Worm (Caenorhabditis elegans) whole organism, young adult: Measurements from ENCODE around the gene F59B2.14.
A peak's percentile ranks its signal among the peaks of the same experiment; 100 is the strongest.

Source experiments
- B0035.1 ChIP-seq: sonication (generic microtip); optimal IDR thresholded peaks from 2 replicates; lab custom pipeline; 2016; ENCODE audit warnings: missing genetic modification characterization, mild to moderate bottlenecking, missing compliant biosample characterization, missing genotype, missing genetic modification reagents
- T07F8.4 ChIP-seq: sonication (generic microtip); optimal IDR thresholded peaks from 2 replicates; lab custom pipeline; 2016; ENCODE audit warnings: mild to moderate bottlenecking, missing genetic modification characterization, moderate library complexity, missing compliant biosample characterization
- Y56A3A.18 ChIP-seq: fragments of 200-800 bp; sonication (Bioruptor generic); IDR thresholded peaks from 2 replicates; pipeline ENCODE4 v1.3.6; 2022; ENCODE audit warnings: missing genetic modification reagents, missing genetic modification characterization, missing compliant biosample characterization
- ama-1 ChIP-seq, 3 experiments: fragments of 150-350 bp in 1 of 3; sonication (generic microtip) in 2 of 3; optimal IDR thresholded peaks; 2 replicates each; lab custom pipeline; 2014 to 2018; ENCODE audit warnings: missing biosample characterization in 2 of 3, missing genetic modification characterization in 2 of 3, missing genetic modification reagents in 2 of 3
- dpff-1 ChIP-seq: sonication (generic microtip); optimal IDR thresholded peaks from 2 replicates; lab custom pipeline; 2017; ENCODE audit warnings: mild to moderate bottlenecking, missing genetic modification characterization, missing compliant biosample characterization
- ekl-4 ChIP-seq: fragments of 200-800 bp; sonication (Bioruptor generic); IDR thresholded peaks from 2 replicates; pipeline ENCODE4 v1.3.6; 2022; ENCODE audit warnings: missing genetic modification reagents, missing genetic modification characterization, missing compliant biosample characterization
- mel-28 ChIP-seq: sonication (generic microtip); optimal IDR thresholded peaks from 2 replicates; lab custom pipeline; 2016; ENCODE audit warnings: borderline replicate concordance, mild to moderate bottlenecking, missing genetic modification characterization, missing compliant biosample characterization
- sdz-38 ChIP-seq: sonication (generic microtip); optimal IDR thresholded peaks from 2 replicates; lab custom pipeline; 2016; ENCODE audit warnings: missing genotype, missing genetic modification characterization, missing compliant biosample characterization
- tbp1 ChIP-seq: fragments of 200-800 bp; sonication (Bioruptor generic); optimal IDR thresholded peaks from 2 replicates; lab custom pipeline; 2018; ENCODE audit warnings: mild to moderate bottlenecking, missing genetic modification characterization, missing compliant biosample characterization
- unc-130 ChIP-seq: sonication (generic microtip); optimal IDR thresholded peaks from 2 replicates; lab custom pipeline; 2016; ENCODE audit warnings: missing genetic modification reagents, missing genetic modification characterization, missing compliant biosample characterization
- unc-62 ChIP-seq: fragments of 150-350 bp; optimal IDR thresholded peaks from 2 replicates; lab custom pipeline; 2014; ENCODE audit warnings: missing biosample characterization, missing genetic modification reagents, missing genetic modification characterization
- ztf-3 ChIP-seq: fragments of 200-800 bp; sonication (Bioruptor generic); optimal IDR thresholded peaks from 2 replicates; lab custom pipeline; 2018; ENCODE audit warnings: mild to moderate bottlenecking, missing genetic modification characterization, missing compliant biosample characterization

DNA sequence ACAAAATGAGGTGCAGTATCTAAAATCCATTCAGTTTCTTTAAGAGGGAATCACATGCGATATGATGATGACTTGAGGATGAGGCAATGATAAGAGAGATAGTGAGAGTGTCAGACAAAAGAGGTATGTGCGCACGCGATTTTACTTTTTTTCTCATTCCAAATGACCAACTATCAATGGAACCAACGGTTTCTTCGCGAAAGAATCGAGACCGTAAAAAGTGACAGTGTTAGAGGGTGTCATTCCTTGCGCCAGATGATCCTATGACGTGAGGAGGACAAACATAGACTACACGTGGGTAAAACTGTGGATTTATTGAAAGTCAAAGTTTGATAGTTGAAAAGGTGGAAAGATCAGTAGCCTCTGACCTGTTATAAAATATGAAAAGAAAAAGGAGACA, 38.6 kb downstream of the F59B2.14 start:
- no peak for TF ChIP-seq unc-130 (GFP tag; lab: Kevin White, UChicago)
- TF ChIP-seq unc-62 (GFP tag; lab: Kevin White, UChicago) = no peak
- TF ChIP-seq dpff-1 (tag; lab: Kevin White, UChicago) = no peak
- TF ChIP-seq ama-1 (optimal IDR thresholded peaks at IDR 0.05; lab: Kevin White, UChicago) = peak; percentile 49
- TF ChIP-seq ama-1 (GFP tag; optimal IDR thresholded peaks at IDR 0.05; lab: Kevin White, UChicago) = no peak
- no peak for TF ChIP-seq mel-28 (tag; lab: Kevin White, UChicago)
- no peak for TF ChIP-seq Y56A3A.18 (GFP tag; lab: Robert Waterston, UW)
- TF ChIP-seq sdz-38 = no peak
- TF ChIP-seq ztf-3 (GFP tag; lab: Kevin White, UChicago) = no peak
- no peak for TF ChIP-seq B0035.1 (tag; lab: Kevin White, UChicago)
- no peak for TF ChIP-seq ekl-4 (GFP tag; lab: Robert Waterston, UW)
- peak; percentile 36 for TF ChIP-seq tbp1 (GFP tag; lab: Kevin White, UChicago)
- no peak for TF ChIP-seq T07F8.4
